Fruit fly (Drosophila melanogaster): ENCODE results near the gene CG17801.

DNA sequence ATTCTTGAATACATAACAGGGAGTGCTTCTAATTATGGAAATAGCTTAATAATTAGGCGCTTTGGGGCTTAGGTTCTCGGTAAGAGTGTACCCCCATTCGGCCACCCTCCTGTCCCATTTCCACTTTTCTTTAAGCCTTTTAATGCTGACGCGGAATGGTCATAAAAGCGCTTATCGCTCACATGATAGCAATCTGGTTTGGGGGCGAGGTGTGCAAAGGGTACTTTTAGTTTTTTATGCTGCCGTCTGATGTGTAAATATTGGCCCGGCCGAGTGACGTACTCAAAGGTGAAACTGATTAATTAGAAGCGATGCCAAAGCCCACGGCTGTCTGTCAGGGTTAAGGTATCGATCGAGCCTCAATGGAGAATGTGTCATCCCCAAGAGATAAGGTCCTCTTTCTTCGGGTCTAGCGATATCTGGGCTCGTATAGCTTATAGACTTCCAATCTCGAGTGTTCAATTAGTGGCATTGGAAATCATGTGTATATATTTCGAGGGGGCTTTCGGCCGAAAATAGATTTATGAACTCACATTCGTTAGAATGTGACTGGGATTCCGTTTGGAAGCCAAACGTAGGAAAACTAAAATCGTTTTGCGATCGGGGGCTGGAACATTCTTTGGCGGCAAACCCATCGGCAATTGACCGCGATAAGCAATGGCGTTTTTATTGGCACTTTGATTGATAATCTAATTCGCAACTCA, 47.0 kb downstream of the CG17801 start:
- TF ChIP-seq CG34367 (tag; optimal IDR thresholded peaks at IDR 0.05) = no peak
- TF ChIP-seq CG9948 (tag; optimal IDR thresholded peaks at IDR 0.05) = no peak
- no peak for TF ChIP-seq rn (GFP tag; IDR thresholded peaks at IDR 0.05)
- TF ChIP-seq gl (tag; optimal IDR thresholded peaks at IDR 0.05) = no peak
- TF ChIP-seq CG14655 (GFP tag; optimal IDR thresholded peaks at IDR 0.05) = no peak
- TF ChIP-seq CG17806 (tag; optimal IDR thresholded peaks at IDR 0.05) = no peak
- TF ChIP-seq CG8159 (tag; optimal IDR thresholded peaks at IDR 0.05) = no peak
- no peak for TF ChIP-seq fd96Ca (GFP tag; IDR thresholded peaks at IDR 0.05)
- TF ChIP-seq CG10348 (GFP tag; IDR thresholded peaks at IDR 0.05) = no peak
- TF ChIP-seq CG4496 (GFP tag; IDR thresholded peaks at IDR 0.05) = no peak
- TF ChIP-seq CG15710 (tag; optimal IDR thresholded peaks at IDR 0.05) = no peak
- no peak for TF ChIP-seq EcR (GFP tag; optimal IDR thresholded peaks at IDR 0.05)
- TF ChIP-seq CG32121 (GFP tag; IDR thresholded peaks at IDR 0.05) = no peak
- no peak for TF ChIP-seq CG8301 (tag; optimal IDR thresholded peaks at IDR 0.05)

All from whole organism, pupa.